Worm (Caenorhabditis elegans): ENCODE data around the gene srsx-19.

Gene srsx-19

ce11 chrV:13908120-13908915, 20.9 kb downstream of the srsx-19 start:
- TF ChIP-seq hmg-1.2 (GFP tag; IDR thresholded peaks at IDR 0.05) = no peak
- no peak for TF ChIP-seq nhr-27 (tag; optimal IDR thresholded peaks at IDR 0.05)
- TF ChIP-seq nfya-1 (tag; optimal IDR thresholded peaks at IDR 0.05; ENCODE audit: borderline replicate concordance, insufficient read depth) = no peak
- no peak for TF ChIP-seq dpff-1 (tag; optimal IDR thresholded peaks at IDR 0.05)
- TF ChIP-seq efl-1 (GFP tag; optimal IDR thresholded peaks at IDR 0.05) = no peak
- no peak for TF ChIP-seq nhr-120 (GFP tag; IDR thresholded peaks at IDR 0.05)
- no peak for TF ChIP-seq B0019.2 (GFP tag; conservative IDR thresholded peaks at IDR 0.05)
- no peak for TF ChIP-seq cebp-2 (GFP tag; IDR thresholded peaks at IDR 0.05)
- TF ChIP-seq lin-54 (GFP tag; optimal IDR thresholded peaks at IDR 0.05) = no peak
- TF ChIP-seq F55B11.4 (tag; optimal IDR thresholded peaks at IDR 0.05; ENCODE audit: borderline replicate concordance, insufficient read depth) = no peak
- no peak for TF ChIP-seq tlf-1 (GFP tag; optimal IDR thresholded peaks at IDR 0.05)
- peak; percentile 6; the same call in 1 of the 2 replicates for TF ChIP-seq Y79H2A.3 (GFP tag; conservative IDR thresholded peaks at IDR 0.05)
- TF ChIP-seq F23B12.7 (tag; optimal IDR thresholded peaks at IDR 0.05; ENCODE audit: insufficient read depth) = no peak
- no peak for TF ChIP-seq ztf-25 (GFP tag; IDR thresholded peaks at IDR 0.05)
- peak; percentile 33; the same call in 1 of the 2 replicates for TF ChIP-seq ztf-28 (GFP tag; IDR thresholded peaks at IDR 0.05)
- 0 out of 2 replicates have a peak, but pooled peaks have one; percentile 5 for TF ChIP-seq aptf-2 (GFP tag; conservative IDR thresholded peaks at IDR 0.05)
- TF ChIP-seq ZK185.1 (tag; optimal IDR thresholded peaks at IDR 0.05; ENCODE audit: poor library complexity, severe bottlenecking) = no peak
- TF ChIP-seq ccch-3 (GFP tag; optimal IDR thresholded peaks at IDR 0.05) = no peak
- no peak for TF ChIP-seq lag-1 (GFP tag; IDR thresholded peaks at IDR 0.05)
- TF ChIP-seq ztf-18 (tag; optimal IDR thresholded peaks at IDR 0.05) = no peak
- TF ChIP-seq ceh-91 (GFP tag; IDR thresholded peaks at IDR 0.05) = no peak
- no peak for TF ChIP-seq akir-1 (GFP tag; optimal IDR thresholded peaks at IDR 0.05)
- TF ChIP-seq nhr-80 (tag; optimal IDR thresholded peaks at IDR 0.05) = no peak
- no peak for TF ChIP-seq lsl-1 (GFP tag; optimal IDR thresholded peaks at IDR 0.05)
- TF ChIP-seq ztf-22 (GFP tag; optimal IDR thresholded peaks at IDR 0.05) = no peak
- TF ChIP-seq egrh-3 (GFP tag; IDR thresholded peaks at IDR 0.05) = no peak
- no peak for TF ChIP-seq lir-1 (GFP tag; conservative IDR thresholded peaks at IDR 0.05)
- TF ChIP-seq xnd-1 (tag; optimal IDR thresholded peaks at IDR 0.05) = no peak
- TF ChIP-seq hlh-12 (tag; optimal IDR thresholded peaks at IDR 0.05) = no peak
- no peak for TF ChIP-seq F57C9.4 (tag; optimal IDR thresholded peaks at IDR 0.05)
- no peak for TF ChIP-seq sea-2 (GFP tag; IDR thresholded peaks at IDR 0.05)
- no peak for TF ChIP-seq ceh-79 (tag; optimal IDR thresholded peaks at IDR 0.05)
- TF ChIP-seq ekl-4 (GFP tag; IDR thresholded peaks at IDR 0.05) = no peak; the same call in 1 of the 2 replicates
- no peak for TF ChIP-seq F33H1.4 (GFP tag; IDR thresholded peaks at IDR 0.05)
- TF ChIP-seq zfh-2 (GFP tag; conservative IDR thresholded peaks at IDR 0.05) = no peak
- no peak for TF ChIP-seq die-1 (tag; optimal IDR thresholded peaks at IDR 0.05)
- no peak for TF ChIP-seq him-1 (tag; optimal IDR thresholded peaks at IDR 0.05)
- no peak; the same call in 1 of the 2 replicates for TF ChIP-seq attf-6 (GFP tag; IDR thresholded peaks at IDR 0.05)
- TF ChIP-seq F22D6.2 (tag; optimal IDR thresholded peaks at IDR 0.05) = no peak
- TF ChIP-seq ceh-100 (GFP tag; IDR thresholded peaks at IDR 0.05) = no peak
- peak; percentile 41 for TF ChIP-seq ztf-3 (GFP tag; optimal IDR thresholded peaks at IDR 0.05)
- TF ChIP-seq attf-3 (GFP tag; conservative IDR thresholded peaks at IDR 0.05) = 0 out of 2 replicates have a peak, but pooled peaks have one; percentile 8
- TF ChIP-seq F49E8.2 (tag; optimal IDR thresholded peaks at IDR 0.05; ENCODE audit: insufficient read depth) = no peak
- TF ChIP-seq C06A6.2 (GFP tag; conservative IDR thresholded peaks at IDR 0.05) = no peak
- TF ChIP-seq pbrm-1 (GFP tag; IDR thresholded peaks at IDR 0.05) = no peak; the same call in 1 of the 2 replicates
- no peak for TF ChIP-seq rcor-1 (GFP tag; IDR thresholded peaks at IDR 0.05)
- TF ChIP-seq snpc-1.1 (tag; optimal IDR thresholded peaks at IDR 0.05; ENCODE audit: insufficient read depth) = no peak
